Fruit fly (Drosophila melanogaster) whole organism, adult: Measurements from ENCODE around the gene CG43221.

ENCODE experiments used
- CG14711 ChIP-seq: fragments of 200-800 bp; sonication (Bioruptor generic); optimal IDR thresholded peaks from 2 replicates; lab custom pipeline; 2018; ENCODE audit warnings: missing biosample characterization, mild to moderate bottlenecking, missing genetic modification characterization, moderate library complexity
- CG5204 ChIP-seq: fragments of 200-800 bp; sonication (Bioruptor generic); optimal IDR thresholded peaks from 2 replicates; lab custom pipeline; 2016; ENCODE audit warnings: missing biosample characterization, missing genetic modification characterization
- CG7045 ChIP-seq: fragments of 200-800 bp; sonication (Bioruptor generic); optimal IDR thresholded peaks from 2 replicates; lab custom pipeline; 2017; ENCODE audit warnings: missing biosample characterization, mild to moderate bottlenecking, missing genetic modification characterization
- CG7101 ChIP-seq: fragments of 200-800 bp; sonication (Bioruptor generic); optimal IDR thresholded peaks from 2 replicates; lab custom pipeline; 2018; ENCODE audit warnings: missing biosample characterization, mild to moderate bottlenecking, missing genetic modification characterization, moderate library complexity
- Clk ChIP-seq: fragments of 200-800 bp; sonication (Bioruptor generic); optimal IDR thresholded peaks from 2 replicates; lab custom pipeline; 2017; ENCODE audit warnings: missing biosample characterization, missing genetic modification characterization
- Crg-1 ChIP-seq: fragments of 200-800 bp; sonication (Bioruptor generic); optimal IDR thresholded peaks from 2 replicates; lab custom pipeline; 2016; ENCODE audit warnings: missing biosample characterization, missing genetic modification characterization
- Hr96 ChIP-seq: fragments of 200-800 bp; sonication (Bioruptor generic); optimal IDR thresholded peaks from 2 replicates; lab custom pipeline; 2016; ENCODE audit warnings: missing biosample characterization, missing genetic modification characterization
- kay ChIP-seq: fragments of 200-800 bp; sonication (Bioruptor generic); peaks from one replicate; lab custom pipeline; 2016; ENCODE audit warnings: missing biosample characterization, missing genetic modification characterization, borderline replicate concordance
- ovo ChIP-seq: fragments of 200-800 bp; sonication (Bioruptor generic); optimal IDR thresholded peaks from 2 replicates; lab custom pipeline; 2016; ENCODE audit warnings: missing biosample characterization, missing genetic modification characterization
- pad ChIP-seq: fragments of 200-800 bp; sonication (Bioruptor generic); optimal IDR thresholded peaks from 3 replicates; lab custom pipeline; 2017; ENCODE audit warnings: missing biosample characterization, missing genetic modification characterization, mild to moderate bottlenecking, moderate library complexity, missing genetic modification reagents

- no peak for TF ChIP-seq Crg-1 (GFP tag; lab: Kevin White, UChicago)
- no peak for TF ChIP-seq CG5204
- TF ChIP-seq CG7101 (tag; lab: Kevin White, UChicago) = no peak
- TF ChIP-seq Clk (GFP tag; lab: Kevin White, UChicago) = no peak
- no peak for TF ChIP-seq pad (GFP tag; lab: Kevin White, UChicago)
- no peak for TF ChIP-seq CG7045 (GFP tag; lab: Kevin White, UChicago)
- no peak for TF ChIP-seq kay
- no peak for TF ChIP-seq Hr96 (GFP tag; lab: Kevin White, UChicago)
- no peak for TF ChIP-seq ovo (GFP tag; lab: Kevin White, UChicago)
- no peak for TF ChIP-seq CG14711 (tag; lab: Kevin White, UChicago)
These were observed 13.2 kb downstream of the CG43221 start, which contains the start of gene CG15142 for dm6 chr2L:17498721-17499120.
